Fruit fly (Drosophila melanogaster) whole organism, wandering third instar larva: ENCODE measurements around the gene Vago.

Experiments used
- Abd-B ChIP-seq: fragments of >200 bp; optimal IDR thresholded peaks from 2 replicates; lab custom pipeline; 2017; ENCODE audit warnings: missing biosample characterization, missing genetic modification characterization
- CG32264 ChIP-seq: fragments of 200-800 bp; sonication (Bioruptor generic); optimal IDR thresholded peaks from 2 replicates; lab custom pipeline; 2016; ENCODE audit warnings: missing biosample characterization, missing genetic modification characterization
- CG9705 ChIP-seq: fragments of 200-800 bp; sonication (Bioruptor generic); optimal IDR thresholded peaks from 2 replicates; lab custom pipeline; 2018; ENCODE audit warnings: missing biosample characterization, mild to moderate bottlenecking, missing genetic modification characterization
- CrebA ChIP-seq: fragments of 200-800 bp; sonication (Bioruptor generic); optimal IDR thresholded peaks from 2 replicates; lab custom pipeline; 2016; ENCODE audit warnings: missing biosample characterization, mild to moderate bottlenecking, missing genetic modification characterization, borderline replicate concordance
- Dif ChIP-seq: fragments of 200-275, 200-300 bp; sonication (Bioruptor generic); optimal IDR thresholded peaks from 2 replicates; lab custom pipeline; 2018; ENCODE audit warnings: missing biosample characterization, missing genetic modification characterization; ENCODE audit not compliant: partially characterized antibody
- HLH106 ChIP-seq: fragments of 200-800 bp; optimal IDR thresholded peaks from 3 replicates; lab custom pipeline; 2019; ENCODE audit warnings: missing biosample characterization, mild to moderate bottlenecking, missing genetic modification characterization, moderate library complexity
- Hr78 ChIP-seq: fragments of >200 bp; optimal IDR thresholded peaks from 2 replicates; lab custom pipeline; 2017; ENCODE audit warnings: missing biosample characterization, missing genetic modification characterization
- Jra ChIP-seq: sonication (Bioruptor generic); optimal IDR thresholded peaks from 2 replicates; lab custom pipeline; 2016; ENCODE audit warnings: missing biosample characterization, missing genetic modification characterization
- Mio ChIP-seq: sonication (Bioruptor generic); optimal IDR thresholded peaks from 2 replicates; lab custom pipeline; 2016; ENCODE audit warnings: missing biosample characterization, missing genetic modification characterization
- Myc ChIP-seq: fragments of >200 bp; optimal IDR thresholded peaks from 2 replicates; lab custom pipeline; 2017
- N ChIP-seq: fragments of >200 bp; optimal IDR thresholded peaks from 2 replicates; lab custom pipeline; 2018; ENCODE audit warnings: missing biosample characterization, missing external identifiers, missing genetic modification characterization
- OdsH ChIP-seq: fragments of 200-800 bp; sonication (Bioruptor generic); optimal IDR thresholded peaks from 2 replicates; lab custom pipeline; 2016; ENCODE audit warnings: missing biosample characterization, mild to moderate bottlenecking, missing genetic modification characterization
- Rel ChIP-seq, 2 experiments: fragments of 200-800 bp; sonication (Bioruptor generic) in 1 of 2; optimal IDR thresholded peaks; 2 replicates in 1 of 2; 3 replicates in 1 of 2; lab custom pipeline; 2016 to 2019; ENCODE audit warnings: mild to moderate bottlenecking in 2 of 2, missing biosample characterization in 2 of 2, missing genetic modification characterization in 2 of 2, moderate library complexity in 1 of 2
- Sp1 ChIP-seq: fragments of 200-800 bp; sonication (Bioruptor generic); optimal IDR thresholded peaks from 3 replicates; lab custom pipeline; 2019; ENCODE audit warnings: missing biosample characterization, mild to moderate bottlenecking, missing genetic modification characterization, moderate library complexity
- Vsx2 ChIP-seq: fragments of 200-300, 225-300 bp; sonication (Bioruptor generic); optimal IDR thresholded peaks from 2 replicates; lab custom pipeline; 2018; ENCODE audit warnings: missing biosample characterization, missing genetic modification characterization; ENCODE audit not compliant: partially characterized antibody
- br ChIP-seq: fragments of 200-800 bp; sonication (Bioruptor generic); optimal IDR thresholded peaks from 2 replicates; lab custom pipeline; 2016; ENCODE audit warnings: missing biosample characterization, missing genetic modification characterization
- brk ChIP-seq: fragments of 200-800 bp; sonication (Bioruptor generic); optimal IDR thresholded peaks from 2 replicates; lab custom pipeline; 2016; ENCODE audit warnings: missing biosample characterization, mild to moderate bottlenecking, missing genetic modification characterization
- dl ChIP-seq, 2 experiments: fragments of 175-275, 200-275 bp in 1 of 2; fragments of 200-275 bp in 1 of 2; sonication (Bioruptor generic); optimal IDR thresholded peaks; lab custom pipeline; 2018; ENCODE audit warnings: mild to moderate bottlenecking in 2 of 2, missing biosample characterization in 2 of 2, missing genetic modification characterization in 2 of 2, moderate library complexity in 2 of 2; ENCODE audit not compliant: partially characterized antibody in 2 of 2, insufficient read depth in 1 of 2
- dmrt93B ChIP-seq: fragments of 200-800 bp; sonication (Bioruptor generic); optimal IDR thresholded peaks from 2 replicates; lab custom pipeline; 2018; ENCODE audit warnings: missing biosample characterization, mild to moderate bottlenecking, missing genetic modification characterization
- dsf ChIP-seq: sonication (Bioruptor generic); optimal IDR thresholded peaks from 2 replicates; lab custom pipeline; 2016; ENCODE audit warnings: missing biosample characterization, missing genetic modification characterization, borderline replicate concordance
- ey ChIP-seq: fragments of 200-800 bp; sonication (Bioruptor generic); optimal IDR thresholded peaks from 2 replicates; lab custom pipeline; 2016; ENCODE audit warnings: missing biosample characterization, missing genetic modification characterization
- foxo ChIP-seq, 2 experiments: fragments of 200-800 bp; sonication (Bioruptor generic); optimal IDR thresholded peaks; 2 replicates in 1 of 2; 3 replicates in 1 of 2; lab custom pipeline; 2016 to 2017; ENCODE audit warnings: missing biosample characterization in 2 of 2, missing genetic modification characterization in 2 of 2
- fru ChIP-seq: fragments of 200-800 bp; sonication (Bioruptor generic); optimal IDR thresholded peaks from 3 replicates; lab custom pipeline; 2016; ENCODE audit warnings: missing biosample characterization, mild to moderate bottlenecking, missing genetic modification characterization
- h ChIP-seq: fragments of 200-800 bp; sonication (Bioruptor generic); optimal IDR thresholded peaks from 3 replicates; lab custom pipeline; 2016; ENCODE audit warnings: missing biosample characterization, mild to moderate bottlenecking, missing genetic modification characterization
- jim ChIP-seq: fragments of 175-275, 200-325 bp; sonication (Bioruptor generic); optimal IDR thresholded peaks from 2 replicates; lab custom pipeline; 2016; ENCODE audit warnings: missing biosample characterization, mild to moderate bottlenecking, missing genetic modification characterization
- lola ChIP-seq: fragments of >200 bp; optimal IDR thresholded peaks from 2 replicates; lab custom pipeline; 2017; ENCODE audit warnings: missing biosample characterization, missing genetic modification characterization
- pan ChIP-seq: fragments of >200 bp; optimal IDR thresholded peaks from 2 replicates; lab custom pipeline; 2017
- psq ChIP-seq: fragments of 200-800 bp; sonication (Bioruptor generic); optimal IDR thresholded peaks from 3 replicates; lab custom pipeline; 2017; ENCODE audit warnings: missing biosample characterization, mild to moderate bottlenecking, missing genetic modification characterization, moderate library complexity
- rgr ChIP-seq: fragments of 200-800 bp; sonication (Bioruptor generic); optimal IDR thresholded peaks from 3 replicates; lab custom pipeline; 2016; ENCODE audit warnings: missing biosample characterization, mild to moderate bottlenecking, missing genetic modification characterization
- sage ChIP-seq: fragments of 200-800 bp; sonication (Bioruptor generic); optimal IDR thresholded peaks from 2 replicates; lab custom pipeline; 2016; ENCODE audit warnings: missing biosample characterization, mild to moderate bottlenecking, missing genetic modification characterization
- sv ChIP-seq: fragments of 200-800 bp; sonication (Bioruptor generic); optimal IDR thresholded peaks from 3 replicates; lab custom pipeline; 2016; ENCODE audit warnings: missing biosample characterization, missing genetic modification characterization
- tai ChIP-seq: sonication (Bioruptor generic); optimal IDR thresholded peaks from 2 replicates; lab custom pipeline; 2016; ENCODE audit warnings: missing biosample characterization, missing genetic modification characterization
- woc ChIP-seq: sonication (Bioruptor generic); optimal IDR thresholded peaks from 2 replicates; lab custom pipeline; 2016; ENCODE audit warnings: missing biosample characterization, mild to moderate bottlenecking, missing genetic modification characterization

Vago gene

DNA sequence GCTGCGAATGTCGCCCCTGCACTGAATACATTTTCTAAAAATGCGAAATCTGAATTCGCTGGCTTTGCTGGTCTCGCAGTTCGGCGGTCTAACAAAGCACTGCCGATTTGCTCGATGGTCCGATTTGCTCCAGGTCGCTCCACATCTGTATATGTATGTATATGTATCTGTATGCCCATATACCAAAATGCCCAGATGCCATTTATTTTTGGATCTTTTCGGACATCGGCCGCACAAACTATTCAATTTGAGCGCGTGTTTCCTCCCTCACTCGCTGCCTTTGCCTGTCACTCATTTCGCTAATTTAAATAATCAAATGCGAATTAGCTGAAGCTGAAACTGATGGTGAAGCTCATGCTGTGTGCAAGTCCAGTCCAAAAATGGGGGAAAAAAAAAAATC is 26.0 kb upstream of the Vago start, which contains the start of gene CG1537:
Gene CG1537 (minus strand): TSS at position 101 of the 400 bp plus-strand sequence.
- TF ChIP-seq h (GFP tag; lab: Kevin White, UChicago) (no peak), Myc (no peak), OdsH (GFP tag; lab: Kevin White, UChicago) (no peak), brk (no peak), jim (GFP tag; lab: Kevin White, UChicago) (no peak), sv (GFP tag; lab: Kevin White, UChicago) (no peak), woc (GFP tag; lab: Kevin White, UChicago) (no peak), br (no peak)

DNA sequence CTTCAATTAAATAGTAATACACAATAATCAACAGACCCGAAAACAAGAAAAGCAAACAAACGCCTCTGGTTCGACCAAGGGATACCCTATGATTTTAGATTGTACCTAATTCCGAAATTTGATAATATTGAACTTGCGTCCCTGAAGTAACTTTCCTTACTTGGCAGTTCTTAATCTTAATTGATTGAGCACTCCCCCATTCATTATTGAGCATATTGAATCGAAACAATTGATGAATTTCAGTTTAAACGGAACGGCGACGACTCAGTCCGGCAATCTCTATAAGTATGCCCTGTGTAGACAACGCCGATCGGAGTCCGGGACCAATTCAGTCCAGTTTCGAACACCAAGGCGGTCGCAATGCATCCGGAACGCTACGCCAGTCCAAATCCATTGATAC is 22.8 kb upstream of the Vago start, which contains the start of gene CG15203:
Gene CG15203 (plus strand): TSS at position 301 of the 400 bp plus-strand sequence.
- TF ChIP-seq jim (GFP tag; lab: Kevin White, UChicago) = no peak
- TF ChIP-seq ey (GFP tag; lab: Kevin White, UChicago) = no peak
- TF ChIP-seq h (GFP tag; lab: Kevin White, UChicago) = no peak
- no peak for TF ChIP-seq N
- no peak for TF ChIP-seq psq (GFP tag; lab: Kevin White, UChicago)
- no peak for TF ChIP-seq Dif (GFP tag; lab: Kevin White, UChicago)
- no peak for TF ChIP-seq sage
- TF ChIP-seq dl (GFP tag; optimal IDR thresholded peaks at IDR 0.05; lab: Kevin White, UChicago; ENCODE audit: insufficient read depth in 1 of 2, partially characterized antibody in 2 of 2) = no peak
- no peak for TF ChIP-seq rgr (GFP tag; lab: Kevin White, UChicago)
- TF ChIP-seq CrebA (GFP tag; lab: Kevin White, UChicago) = no peak
- no peak for TF ChIP-seq sv (GFP tag; lab: Kevin White, UChicago)
- no peak for TF ChIP-seq Vsx2 (GFP tag; lab: Kevin White, UChicago)
- no peak for TF ChIP-seq Jra (GFP tag; lab: Kevin White, UChicago)
- TF ChIP-seq Hr78 (GFP tag; lab: Kevin White, UChicago) = no peak
- no peak for TF ChIP-seq tai (GFP tag; lab: Kevin White, UChicago)
- no peak for TF ChIP-seq Myc
- TF ChIP-seq, all 38 proteins: peak for 0

DNA sequence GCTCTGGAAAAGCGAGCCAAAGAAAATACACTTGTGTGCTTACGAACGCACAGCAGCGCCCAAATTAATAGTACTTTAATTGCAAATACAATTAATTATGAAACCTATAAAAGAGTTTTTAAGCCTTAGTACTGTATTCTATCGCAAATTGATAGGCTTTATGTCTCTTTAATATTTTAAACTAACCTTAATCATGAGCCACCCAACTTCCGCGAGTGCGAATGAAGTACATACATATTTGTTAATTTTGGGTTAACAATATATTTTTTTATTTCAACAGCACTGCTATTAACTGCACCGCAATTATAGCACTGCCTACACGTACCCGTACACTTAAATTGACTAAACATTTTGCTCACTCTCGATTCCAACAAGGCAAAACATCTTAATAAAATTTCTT is 7.8 kb upstream of the Vago start:
- TF ChIP-seq brk = no peak
- no peak for TF ChIP-seq Dif (GFP tag; lab: Kevin White, UChicago)
- TF ChIP-seq tai (GFP tag; lab: Kevin White, UChicago) = no peak
- TF ChIP-seq br = no peak
- no peak for TF ChIP-seq Mio (GFP tag; lab: Kevin White, UChicago)
- TF ChIP-seq fru (GFP tag; lab: Kevin White, UChicago) = no peak
- TF ChIP-seq dmrt93B = peak; percentile 3
- no peak for TF ChIP-seq dsf (GFP tag; lab: Kevin White, UChicago)
- TF ChIP-seq Sp1 (GFP tag; lab: Kevin White, UChicago) = no peak
- peak; percentile 18 for TF ChIP-seq HLH106 (tag; lab: Kevin White, UChicago)
- TF ChIP-seq h (GFP tag; lab: Kevin White, UChicago) = peak; percentile 5
- TF ChIP-seq CrebA (GFP tag; lab: Kevin White, UChicago) = no peak
- TF ChIP-seq lola (GFP tag; lab: Kevin White, UChicago) = no peak
- no peak for TF ChIP-seq Abd-B (GFP tag; lab: Kevin White, UChicago)
- no peak for TF ChIP-seq Vsx2 (GFP tag; lab: Kevin White, UChicago)
- no peak for TF ChIP-seq sage
- no peak for TF ChIP-seq OdsH (GFP tag; lab: Kevin White, UChicago)
- TF ChIP-seq woc (GFP tag; lab: Kevin White, UChicago) = no peak
- no peak for TF ChIP-seq sv (GFP tag; lab: Kevin White, UChicago)
- TF ChIP-seq CG9705 (GFP tag; lab: Kevin White, UChicago) = no peak
- peak in 1 of 2 experiments; percentile 23 for TF ChIP-seq foxo (GFP tag; optimal IDR thresholded peaks at IDR 0.05; lab: Kevin White, UChicago)
- TF ChIP-seq Rel (GFP tag; optimal IDR thresholded peaks at IDR 0.05; lab: Kevin White, UChicago) = no peak
- TF ChIP-seq Rel (tag; optimal IDR thresholded peaks at IDR 0.05; lab: Kevin White, UChicago) = no peak
- TF ChIP-seq Hr78 (GFP tag; lab: Kevin White, UChicago) = no peak
- no peak for TF ChIP-seq jim (GFP tag; lab: Kevin White, UChicago)
- no peak for TF ChIP-seq pan (lab: Kevin White, UChicago)
- TF ChIP-seq, all 38 proteins: peak for 4

DNA sequence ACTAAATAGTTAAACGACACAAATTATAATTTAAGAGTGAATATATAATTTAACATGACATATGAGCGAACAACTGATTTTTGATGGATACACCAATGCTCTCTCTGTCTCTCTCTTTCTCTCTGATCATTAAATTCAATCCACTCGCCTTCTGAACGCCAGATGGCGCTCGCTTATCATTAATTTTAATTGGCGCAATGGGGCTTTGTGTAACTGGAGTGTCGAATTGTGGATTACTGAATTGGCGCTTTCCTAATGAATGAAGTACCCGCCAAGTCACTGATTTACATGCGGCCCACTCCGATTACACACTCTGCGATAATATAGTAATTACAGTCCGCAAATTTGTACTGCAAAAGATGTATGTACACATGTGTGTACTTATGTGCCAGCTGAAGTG is 7.3 kb upstream of the Vago start:
- no peak for TF ChIP-seq lola (GFP tag; lab: Kevin White, UChicago)
- TF ChIP-seq pan (lab: Kevin White, UChicago) = no peak
- no peak for TF ChIP-seq Rel (GFP tag; optimal IDR thresholded peaks at IDR 0.05; lab: Kevin White, UChicago)
- no peak for TF ChIP-seq Rel (tag; optimal IDR thresholded peaks at IDR 0.05; lab: Kevin White, UChicago)
- TF ChIP-seq Sp1 (GFP tag; lab: Kevin White, UChicago) = no peak
- no peak for TF ChIP-seq Jra (GFP tag; lab: Kevin White, UChicago)
- TF ChIP-seq CG32264 = no peak
- no peak for TF ChIP-seq fru (GFP tag; lab: Kevin White, UChicago)
- no peak for TF ChIP-seq brk
